Worm (Caenorhabditis elegans): ENCODE results near the gene pcp-5.

ce11 chrIII:7857142-7857541, 50.3 kb downstream of the pcp-5 start, which contains the start of gene tag-307:
- no peak for TF ChIP-seq skn-1 (tag; optimal IDR thresholded peaks at IDR 0.05)
- TF ChIP-seq nhr-77 (tag; optimal IDR thresholded peaks at IDR 0.05) = no peak
- no peak for TF ChIP-seq ceh-82 (tag; optimal IDR thresholded peaks at IDR 0.05)
- no peak for TF ChIP-seq aly-2 (tag; optimal IDR thresholded peaks at IDR 0.05)
- no peak for TF ChIP-seq unc-62 (GFP tag; optimal IDR thresholded peaks at IDR 0.05)
- no peak for TF ChIP-seq rnt-1 (tag; optimal IDR thresholded peaks at IDR 0.05)
- TF ChIP-seq mdl-1 (tag; optimal IDR thresholded peaks at IDR 0.05) = no peak
- no peak for TF ChIP-seq nhr-11 (tag; optimal IDR thresholded peaks at IDR 0.05)
- TF ChIP-seq nhr-12 (tag; optimal IDR thresholded peaks at IDR 0.05) = no peak
- no peak for TF ChIP-seq nhr-85 (tag)
- TF ChIP-seq zag-1 (tag; optimal IDR thresholded peaks at IDR 0.05) = no peak

Measured in whole organism, L1 larva.